Worm (Caenorhabditis elegans): ENCODE results near the gene srbc-12.

DNA sequence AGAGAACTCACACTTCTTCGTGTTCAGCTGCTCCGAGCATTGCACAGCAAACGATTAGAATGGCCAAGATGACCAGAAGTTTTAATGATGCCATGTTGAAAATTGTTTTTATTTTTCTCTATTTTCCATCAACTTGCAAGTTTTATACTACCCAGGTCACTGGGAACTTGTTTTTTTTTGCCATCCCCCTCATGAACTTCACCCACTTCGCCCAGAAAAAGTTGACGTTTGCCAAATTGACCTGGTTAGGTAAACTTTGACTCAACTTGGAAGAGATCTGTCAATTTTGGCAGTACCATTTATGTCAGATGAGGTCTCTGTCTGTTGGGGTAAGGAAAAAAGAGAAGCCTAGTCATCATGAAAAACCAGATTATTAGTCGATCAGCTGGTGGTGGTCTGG, 36.5 kb upstream of the srbc-12 start, which contains the start of gene R13D11.10:
- TF ChIP-seq unc-98 (GFP tag; IDR thresholded peaks at IDR 0.05) (no peak), zag-1 (tag; optimal IDR thresholded peaks at IDR 0.05) (no peak), nhr-19 (GFP tag; conservative IDR thresholded peaks at IDR 0.05) (no peak), nhr-11 (tag; optimal IDR thresholded peaks at IDR 0.05) (no peak), unc-62 (GFP tag; optimal IDR thresholded peaks at IDR 0.05) (no peak), nhr-77 (tag; optimal IDR thresholded peaks at IDR 0.05) (no peak), dpl-1 (GFP tag; optimal IDR thresholded peaks at IDR 0.05) (no peak), nhr-12 (tag; optimal IDR thresholded peaks at IDR 0.05) (no peak), jun-1 (tag; optimal IDR thresholded peaks at IDR 0.05) (no peak), snpc-4 (tag; optimal IDR thresholded peaks at IDR 0.05) (no peak), elt-3 (tag; optimal IDR thresholded peaks at IDR 0.05) (no peak), C34B4.2 (tag; optimal IDR thresholded peaks at IDR 0.05) (no peak), rnt-1 (tag; optimal IDR thresholded peaks at IDR 0.05) (no peak), unc-130 (tag; optimal IDR thresholded peaks at IDR 0.05) (no peak)

Data from whole organism, L1 larva.